Fruit fly (Drosophila melanogaster) whole organism, embryonic: ENCODE results near the gene CG33332.

ENCODE experiments used
- ATbp ChIP-seq: fragments of 200-800 bp; sonication (Bioruptor generic); optimal IDR thresholded peaks from 2 replicates; lab custom pipeline; 2017; ENCODE audit warnings: missing biosample characterization, mild to moderate bottlenecking, missing genetic modification characterization, missing genetic modification reagents
- Ada2b ChIP-seq: fragments of 200-800 bp; sonication (Bioruptor generic); IDR thresholded peaks from 2 replicates; pipeline ENCODE4 v1.3.6; 2022; ENCODE audit warnings: missing biosample characterization, missing genetic modification characterization
- Adf1 ChIP-seq: fragments of 200-800 bp; sonication (Bioruptor generic); IDR thresholded peaks from 2 replicates; pipeline ENCODE4 v1.3.6; 2022; ENCODE audit warnings: missing biosample characterization, missing genetic modification characterization
- Asciz ChIP-seq: fragments of 200-800 bp; sonication (Bioruptor generic); optimal IDR thresholded peaks from 2 replicates; lab custom pipeline; 2017; ENCODE audit warnings: missing biosample characterization, mild to moderate bottlenecking, missing genetic modification characterization, missing genetic modification reagents
- Blimp-1 ChIP-seq: fragments of 200-800 bp; sonication (Bioruptor generic); optimal IDR thresholded peaks from 3 replicates; lab custom pipeline; 2018; ENCODE audit warnings: missing biosample characterization, missing genetic modification characterization, mild to moderate bottlenecking, moderate library complexity, missing genetic modification reagents
- CG10431 ChIP-seq: fragments of 200-800 bp; sonication (Bioruptor generic); optimal IDR thresholded peaks from 3 replicates; lab custom pipeline; 2018; ENCODE audit warnings: missing biosample characterization, mild to moderate bottlenecking, missing genetic modification characterization
- CG10979 ChIP-seq: fragments of 200-800 bp; sonication (Bioruptor generic); optimal IDR thresholded peaks from 2 replicates; lab custom pipeline; 2018; ENCODE audit warnings: missing biosample characterization, mild to moderate bottlenecking, missing genetic modification characterization, moderate library complexity
- CG12299 ChIP-seq: fragments of 200-800 bp; sonication (Bioruptor generic); optimal IDR thresholded peaks from 2 replicates; lab custom pipeline; 2018; ENCODE audit warnings: missing biosample characterization, mild to moderate bottlenecking, missing genetic modification characterization
- CG1529 ChIP-seq: fragments of 200-800 bp; sonication (Bioruptor generic); optimal IDR thresholded peaks from 3 replicates; lab custom pipeline; 2018; ENCODE audit warnings: missing biosample characterization, missing genetic modification characterization
- CG16863 ChIP-seq: fragments of 200-800 bp; sonication (Bioruptor generic); optimal IDR thresholded peaks from 3 replicates; lab custom pipeline; 2016; ENCODE audit warnings: missing biosample characterization, missing genetic modification characterization
- CG17186 ChIP-seq: fragments of 200-800 bp; sonication (Bioruptor generic); optimal IDR thresholded peaks from 3 replicates; lab custom pipeline; 2017; ENCODE audit warnings: missing biosample characterization, missing genetic modification reagents, missing genetic modification characterization
- CG2116 ChIP-seq: fragments of 200-800 bp; sonication (Bioruptor generic); optimal IDR thresholded peaks from 3 replicates; lab custom pipeline; 2018; ENCODE audit warnings: missing biosample characterization, mild to moderate bottlenecking, missing genetic modification characterization
- CG2678 ChIP-seq: fragments of 200-800 bp; sonication (Bioruptor generic); optimal IDR thresholded peaks from 3 replicates; lab custom pipeline; 2019; ENCODE audit warnings: missing biosample characterization, mild to moderate bottlenecking, missing genetic modification characterization, moderate library complexity
- CG31365 ChIP-seq: fragments of 200-800 bp; sonication (Bioruptor generic); optimal IDR thresholded peaks from 2 replicates; lab custom pipeline; 2018; ENCODE audit warnings: missing biosample characterization, mild to moderate bottlenecking, missing genetic modification characterization
- CG3726 ChIP-seq: fragments of 200-800 bp; sonication (Bioruptor generic); IDR thresholded peaks from 3 replicates; pipeline ENCODE4, ENCODE4 v1.3.6; 2022; ENCODE audit warnings: missing biosample characterization, missing genetic modification characterization
- CG4617 ChIP-seq: fragments of 200-800 bp; sonication (Bioruptor generic); optimal IDR thresholded peaks from 3 replicates; lab custom pipeline; 2016; ENCODE audit warnings: missing biosample characterization, missing genetic modification characterization, borderline replicate concordance
- CG5245 ChIP-seq: fragments of 200-800 bp; sonication (Bioruptor generic); optimal IDR thresholded peaks from 3 replicates; lab custom pipeline; 2016; ENCODE audit warnings: missing biosample characterization, missing genetic modification characterization
- CG8924 ChIP-seq: fragments of 200-800 bp; optimal IDR thresholded peaks from 3 replicates; lab custom pipeline; 2019; ENCODE audit warnings: missing biosample characterization, mild to moderate bottlenecking, missing genetic modification characterization, moderate library complexity
- CG8944 ChIP-seq: fragments of 200-800 bp; sonication (Bioruptor generic); optimal IDR thresholded peaks from 3 replicates; lab custom pipeline; 2016; ENCODE audit warnings: missing biosample characterization, missing genetic modification characterization
- CG9817 ChIP-seq: fragments of 200-800 bp; sonication (Bioruptor generic); optimal IDR thresholded peaks from 2 replicates; lab custom pipeline; 2018; ENCODE audit warnings: missing biosample characterization, mild to moderate bottlenecking, missing genetic modification characterization, moderate library complexity
- Dref ChIP-seq: fragments of 200-800 bp; sonication (Bioruptor generic); IDR thresholded peaks from 2 replicates; pipeline ENCODE4 v1.3.6; 2022; ENCODE audit warnings: missing biosample characterization, missing genetic modification characterization
- Ets97D ChIP-seq: fragments of 200-800 bp; sonication (Bioruptor generic); optimal IDR thresholded peaks from 3 replicates; lab custom pipeline; 2016; ENCODE audit warnings: missing biosample characterization, missing genetic modification characterization
- Fer1 ChIP-seq: fragments of 200-800 bp; sonication (Bioruptor generic); optimal IDR thresholded peaks from 2 replicates; lab custom pipeline; 2017; ENCODE audit warnings: missing biosample characterization, mild to moderate bottlenecking, missing genetic modification characterization
- HLH54F ChIP-seq: fragments of 200-800 bp; sonication (Bioruptor generic); optimal IDR thresholded peaks from 3 replicates; lab custom pipeline; 2016; ENCODE audit warnings: missing biosample characterization, missing genetic modification characterization
- HLHmδ ChIP-seq: fragments of 200-800 bp; sonication (Bioruptor generic); optimal IDR thresholded peaks from 2 replicates; lab custom pipeline; 2018; ENCODE audit warnings: missing biosample characterization, mild to moderate bottlenecking, missing genetic modification characterization, moderate library complexity
- Hmr ChIP-seq: fragments of 200-800 bp; sonication (Bioruptor generic); optimal IDR thresholded peaks from 3 replicates; lab custom pipeline; 2017; ENCODE audit warnings: mild to moderate bottlenecking, missing biosample characterization, missing genetic modification reagents, missing genetic modification characterization
- Hmx ChIP-seq: fragments of 200-800 bp; sonication (Bioruptor generic); optimal IDR thresholded peaks from 2 replicates; lab custom pipeline; 2016; ENCODE audit warnings: missing biosample characterization, missing genetic modification characterization
- Hr78 ChIP-seq, 2 experiments: fragments of 200-800 bp in 1 of 2; fragments of >200 bp in 1 of 2; sonication (Bioruptor generic) in 1 of 2; optimal IDR thresholded peaks; 2 replicates each; lab custom pipeline; 2017 to 2019; ENCODE audit warnings: missing biosample characterization in 2 of 2, missing genetic modification characterization in 2 of 2, mild to moderate bottlenecking in 1 of 2, moderate library complexity in 1 of 2
- Max ChIP-seq: fragments of 200-800 bp; sonication (Bioruptor generic); optimal IDR thresholded peaks from 2 replicates; lab custom pipeline; 2016; ENCODE audit warnings: missing biosample characterization, mild to moderate bottlenecking, missing genetic modification characterization
- Pdp1 ChIP-seq, 2 experiments: fragments of 200-800 bp; sonication (Bioruptor generic); optimal IDR thresholded peaks; 3 replicates each; lab custom pipeline; 2016; ENCODE audit warnings: missing biosample characterization in 2 of 2, missing genetic modification characterization in 2 of 2, mild to moderate bottlenecking in 1 of 2, moderate library complexity in 1 of 2
- amos ChIP-seq: fragments of 200-800 bp; sonication (Bioruptor generic); IDR thresholded peaks from 2 replicates; pipeline ENCODE4 v1.3.6; 2022; ENCODE audit warnings: missing biosample characterization, missing genetic modification characterization; ENCODE audit not compliant: partially characterized antibody
- bsh ChIP-seq, 2 experiments: fragments of 200-800 bp; sonication (Bioruptor generic); optimal IDR thresholded peaks; 2 replicates each; lab custom pipeline; 2017 to 2018; ENCODE audit warnings: mild to moderate bottlenecking in 2 of 2, missing biosample characterization in 2 of 2, missing genetic modification characterization in 2 of 2, moderate library complexity in 1 of 2
- caup ChIP-seq: fragments of 200-800 bp; sonication (Bioruptor generic); optimal IDR thresholded peaks from 3 replicates; lab custom pipeline; 2017; ENCODE audit warnings: missing biosample characterization, mild to moderate bottlenecking, missing genetic modification characterization, moderate library complexity; ENCODE audit not compliant: severe bottlenecking
- chif ChIP-seq, 2 experiments: fragments of 200-800 bp; sonication (Bioruptor generic); optimal IDR thresholded peaks; 3 replicates each; lab custom pipeline; 2016; ENCODE audit warnings: missing biosample characterization in 2 of 2, missing genetic modification characterization in 2 of 2
- crp ChIP-seq, 2 experiments: fragments of 200-800 bp; sonication (Bioruptor generic); optimal IDR thresholded peaks; 2 replicates in 1 of 2; 3 replicates in 1 of 2; lab custom pipeline; 2017; ENCODE audit warnings: missing biosample characterization in 2 of 2, missing genetic modification characterization in 2 of 2, mild to moderate bottlenecking in 1 of 2, moderate library complexity in 1 of 2
- da ChIP-seq: fragments of 200-800 bp; sonication (Bioruptor generic); optimal IDR thresholded peaks from 2 replicates; lab custom pipeline; 2016; ENCODE audit warnings: missing biosample characterization, missing genetic modification characterization
- exex ChIP-seq: fragments of 200-800 bp; sonication (Bioruptor generic); optimal IDR thresholded peaks from 4 replicates; lab custom pipeline; 2018; ENCODE audit warnings: missing biosample characterization, mild to moderate bottlenecking, missing genetic modification characterization, moderate library complexity
- fru ChIP-seq: fragments of >200 bp; optimal IDR thresholded peaks from 2 replicates; lab custom pipeline; 2017
- grn ChIP-seq: fragments of 200-800 bp; sonication (Bioruptor generic); optimal IDR thresholded peaks from 3 replicates; lab custom pipeline; 2017; ENCODE audit warnings: missing biosample characterization, missing genetic modification characterization
- hth ChIP-seq: fragments of >200 bp; optimal IDR thresholded peaks from 2 replicates; lab custom pipeline; 2017; ENCODE audit warnings: inconsistent platforms
- inv ChIP-seq: fragments of 200-800 bp; sonication (Bioruptor generic); IDR thresholded peaks from 2 replicates; pipeline ENCODE4 v1.3.6; 2022; ENCODE audit warnings: missing biosample characterization, missing genetic modification characterization; ENCODE audit not compliant: partially characterized antibody
- nmo ChIP-seq: fragments of 200-800 bp; sonication (Bioruptor generic); optimal IDR thresholded peaks from 2 replicates; lab custom pipeline; 2018; ENCODE audit warnings: missing biosample characterization, mild to moderate bottlenecking, missing genetic modification characterization, moderate library complexity
- nom ChIP-seq: fragments of 200-800 bp; sonication (Bioruptor generic); optimal IDR thresholded peaks from 2 replicates; lab custom pipeline; 2017; ENCODE audit warnings: missing biosample characterization, missing genetic modification characterization, mild to moderate bottlenecking, moderate library complexity, missing genetic modification reagents
- odd ChIP-seq: fragments of 200-800 bp; sonication (Bioruptor generic); optimal IDR thresholded peaks from 2 replicates; lab custom pipeline; 2017; ENCODE audit warnings: missing biosample characterization, mild to moderate bottlenecking, missing genetic modification characterization
- pita ChIP-seq: fragments of 200-800 bp; sonication (Bioruptor generic); optimal IDR thresholded peaks from 2 replicates; lab custom pipeline; 2017; ENCODE audit warnings: missing biosample characterization, mild to moderate bottlenecking, missing genetic modification characterization
- sens ChIP-seq: fragments of 200-800 bp; sonication (Bioruptor generic); peaks from one replicate; lab custom pipeline; 2016; ENCODE audit warnings: missing biosample characterization, missing genetic modification characterization
- unpg ChIP-seq: fragments of 200-800 bp; sonication (Bioruptor generic); optimal IDR thresholded peaks from 3 replicates; lab custom pipeline; 2018; ENCODE audit warnings: missing biosample characterization, mild to moderate bottlenecking, missing genetic modification characterization, moderate library complexity
- vvl ChIP-seq: fragments of 200-800 bp; sonication (Bioruptor generic); IDR thresholded peaks from 2 replicates; pipeline ENCODE4 v1.3.6; 2022; ENCODE audit warnings: missing biosample characterization, missing genetic modification characterization
- zen ChIP-seq: fragments of 200-800 bp; sonication (Bioruptor generic); optimal IDR thresholded peaks from 3 replicates; lab custom pipeline; 2018; ENCODE audit warnings: missing biosample characterization, mild to moderate bottlenecking, missing genetic modification characterization, moderate library complexity

The CG33332 gene

DNA sequence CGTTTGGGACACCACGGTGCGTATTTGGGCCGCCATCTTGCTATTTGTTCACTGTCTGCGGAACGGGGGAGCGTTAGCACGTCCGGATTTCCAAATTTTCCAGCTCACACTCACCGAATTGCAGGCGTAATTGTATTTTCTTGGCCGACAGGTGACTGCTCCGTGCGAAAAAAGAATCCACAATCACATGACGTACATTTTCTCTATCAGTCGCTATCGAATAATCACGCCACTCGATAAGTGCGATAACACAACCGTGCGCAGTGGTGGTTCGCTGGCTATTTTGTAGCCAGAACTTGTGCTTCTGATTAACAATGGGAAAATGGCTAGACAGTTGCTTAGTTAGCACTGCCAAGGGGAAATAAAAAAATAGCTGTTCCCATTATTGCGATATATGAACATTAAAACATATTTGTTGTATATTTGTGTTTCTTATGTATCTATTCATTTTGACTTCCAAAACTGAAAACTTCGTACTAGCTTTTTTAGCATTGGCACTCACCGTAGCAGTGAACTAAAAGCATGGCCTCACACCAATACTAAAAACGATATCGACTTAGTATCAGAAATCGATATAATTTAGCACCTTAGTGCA lies 17.7 kb downstream of the CG33332 start, which contains the start of gene VhaPPA1-1 (continued):
- TF ChIP-seq ATbp (GFP tag; lab: Kevin White, UChicago) (no peak), grn (peak; percentile 5), CG3726 (GFP tag; lab: Robert Waterston, UW) (no peak), Blimp-1 (GFP tag; lab: Kevin White, UChicago) (no peak), hth (no peak), Ada2b (GFP tag; lab: Robert Waterston, UW) (0 out of 2 replicates have a peak, but pooled peaks have one; percentile 14), HLH54F (GFP tag; lab: Kevin White, UChicago) (no peak), da (GFP tag; lab: Kevin White, UChicago) (no peak), CG31365 (tag; lab: Kevin White, UChicago) (no peak), CG8924 (peak; percentile 17), Adf1 (GFP tag; lab: Robert Waterston, UW) (no peak), Asciz (GFP tag; lab: Kevin White, UChicago) (no peak), CG4617 (GFP tag; lab: Kevin White, UChicago) (peak; percentile 41), Fer1 (peak; percentile 17), fru (lab: Kevin White, UChicago) (no peak), nmo (GFP tag; lab: Kevin White, UChicago) (peak; percentile 75), Ets97D (GFP tag; lab: Kevin White, UChicago) (peak; percentile 84), inv (GFP tag; lab: Robert Waterston, UW) (0 out of 2 replicates have a peak, but pooled peaks have one; percentile 14), HLHmδ (peak; percentile 4), CG5245 (GFP tag; lab: Kevin White, UChicago) (no peak), CG12299 (tag; lab: Kevin White, UChicago) (peak; percentile 21), CG10979 (tag; lab: Kevin White, UChicago) (no peak), CG1529 (GFP tag; lab: Kevin White, UChicago) (no peak), CG8944 (GFP tag; lab: Kevin White, UChicago) (no peak), CG2116 (GFP tag; lab: Kevin White, UChicago) (peak; percentile 99), pita (GFP tag; lab: Kevin White, UChicago) (peak; percentile 78), Hmr (GFP tag; lab: Kevin White, UChicago) (peak; percentile 43), Hr78 (GFP tag; optimal IDR thresholded peaks at IDR 0.05; lab: Kevin White, UChicago) (no peak), crp (GFP tag; optimal IDR thresholded peaks at IDR 0.05; lab: Kevin White, UChicago) (peak in 1 of 2 experiments; percentile 69), Max (GFP tag; lab: Kevin White, UChicago) (peak; percentile 3), sens (GFP tag; lab: Kevin White, UChicago) (peak; percentile 82), Hmx (GFP tag; lab: Kevin White, UChicago) (no peak), caup (GFP tag; lab: Kevin White, UChicago) (no peak), zen (tag; lab: Kevin White, UChicago) (peak; percentile 52), unpg (GFP tag; lab: Kevin White, UChicago) (peak; percentile 6), odd (GFP tag; lab: Kevin White, UChicago) (no peak), CG17186 (GFP tag; lab: Kevin White, UChicago) (peak; percentile 64), exex (peak; percentile 17), bsh (GFP tag; optimal IDR thresholded peaks at IDR 0.05; lab: Kevin White, UChicago) (no peak), CG16863 (GFP tag; lab: Kevin White, UChicago) (no peak), Pdp1 (GFP tag; optimal IDR thresholded peaks at IDR 0.05; lab: Kevin White, UChicago) (peak in 1 of 2 experiments; percentile 39), Dref (peak; percentile 74), chif (GFP tag; optimal IDR thresholded peaks at IDR 0.05; lab: Kevin White, UChicago) (no peak), amos (GFP tag; lab: Robert Waterston, UW) (peak; percentile 40; the same call in 1 of the 2 replicates), CG10431 (GFP tag; lab: Kevin White, UChicago) (no peak), vvl (GFP tag; lab: Robert Waterston, UW) (no peak), CG9817 (tag; lab: Kevin White, UChicago) (peak; percentile 16), CG2678 (tag; lab: Kevin White, UChicago) (peak; percentile 49), nom (GFP tag; lab: Kevin White, UChicago) (peak; percentile 21)
